Fruit fly (Drosophila melanogaster) whole organism, embryonic: ENCODE measurements around the gene Catsup.

Experiments used
- Ada2b ChIP-seq: fragments of 200-800 bp; sonication (Bioruptor generic); IDR thresholded peaks from 2 replicates; pipeline ENCODE4 v1.3.6; 2022; ENCODE audit warnings: missing biosample characterization, missing genetic modification characterization
- Aef1 ChIP-seq: fragments of 200-800 bp; sonication (Bioruptor generic); IDR thresholded peaks from 3 replicates; pipeline ENCODE4 v1.3.6; 2022; ENCODE audit warnings: missing biosample characterization, missing genetic modification characterization
- Atf3 ChIP-seq: fragments of 200-800 bp; sonication (Bioruptor generic); optimal IDR thresholded peaks from 3 replicates; lab custom pipeline; 2016; ENCODE audit warnings: missing biosample characterization, missing genetic modification characterization
- Awh ChIP-seq: fragments of 200-800 bp; sonication (Bioruptor generic); IDR thresholded peaks from 2 replicates; pipeline ENCODE4, ENCODE4 v1.3.6; 2022; ENCODE audit warnings: missing biosample characterization, missing genetic modification characterization
- B-H1 ChIP-seq: fragments of 200-800 bp; sonication (Bioruptor generic); IDR thresholded peaks from 3 replicates; pipeline ENCODE4 v1.3.6; 2022; ENCODE audit warnings: missing biosample characterization, missing genetic modification characterization
- Bdp1 ChIP-seq: fragments of 200-800 bp; sonication (Bioruptor generic); optimal IDR thresholded peaks from 3 replicates; lab custom pipeline; 2016; ENCODE audit warnings: missing biosample characterization, missing genetic modification characterization
- Blimp-1 ChIP-seq: fragments of 200-800 bp; sonication (Bioruptor generic); optimal IDR thresholded peaks from 3 replicates; lab custom pipeline; 2018; ENCODE audit warnings: missing biosample characterization, missing genetic modification characterization, mild to moderate bottlenecking, moderate library complexity, missing genetic modification reagents
- CG10267 ChIP-seq: fragments of 200-800 bp; sonication (Bioruptor generic); optimal IDR thresholded peaks from 2 replicates; lab custom pipeline; 2018; ENCODE audit warnings: missing biosample characterization, mild to moderate bottlenecking, missing genetic modification characterization, moderate library complexity
- CG10274 ChIP-seq: fragments of 200-800 bp; sonication (Bioruptor generic); optimal IDR thresholded peaks from 3 replicates; lab custom pipeline; 2017; ENCODE audit warnings: missing biosample characterization, mild to moderate bottlenecking, missing genetic modification characterization
- CG10321 ChIP-seq: fragments of 200-800 bp; sonication (Bioruptor generic); IDR thresholded peaks from 2 replicates; pipeline ENCODE4 v1.3.6; 2022; ENCODE audit warnings: missing biosample characterization, missing genetic modification characterization
- CG14965 ChIP-seq: fragments of 200-800 bp; sonication (Bioruptor generic); optimal IDR thresholded peaks from 2 replicates; lab custom pipeline; 2016; ENCODE audit warnings: missing biosample characterization, missing genetic modification characterization, borderline replicate concordance
- CG16815 ChIP-seq: fragments of 200-800 bp; sonication (Bioruptor generic); optimal IDR thresholded peaks from 3 replicates; lab custom pipeline; 2017; ENCODE audit warnings: missing biosample characterization, mild to moderate bottlenecking, missing genetic modification characterization
- CG30431 ChIP-seq: fragments of 200-800 bp; sonication (Bioruptor generic); optimal IDR thresholded peaks from 2 replicates; lab custom pipeline; 2017; ENCODE audit warnings: missing biosample characterization, missing genetic modification characterization
- CG32772 ChIP-seq: fragments of 200-800 bp; sonication (Bioruptor generic); IDR thresholded peaks from 2 replicates; pipeline ENCODE4 v1.3.6; 2022; ENCODE audit warnings: missing biosample characterization, missing genetic modification characterization
- CG3995 ChIP-seq: fragments of 200-800 bp; sonication (Bioruptor generic); optimal IDR thresholded peaks from 3 replicates; lab custom pipeline; 2016; ENCODE audit warnings: missing biosample characterization, missing genetic modification characterization
- CG8281 ChIP-seq: fragments of 200-800 bp; sonication (Bioruptor generic); optimal IDR thresholded peaks from 2 replicates; lab custom pipeline; 2018; ENCODE audit warnings: missing biosample characterization, mild to moderate bottlenecking, missing genetic modification characterization, moderate library complexity
- CG9817 ChIP-seq: fragments of 200-800 bp; sonication (Bioruptor generic); optimal IDR thresholded peaks from 2 replicates; lab custom pipeline; 2018; ENCODE audit warnings: missing biosample characterization, mild to moderate bottlenecking, missing genetic modification characterization, moderate library complexity
- CrebB ChIP-seq: fragments of 200-800 bp; sonication (Bioruptor generic); optimal IDR thresholded peaks from 3 replicates; lab custom pipeline; 2018; ENCODE audit warnings: missing biosample characterization, mild to moderate bottlenecking, missing genetic modification characterization
- D ChIP-seq, 2 experiments: fragments of 200-800 bp in 1 of 2; fragments of >200 bp in 1 of 2; sonication (Bioruptor generic) in 1 of 2; optimal IDR thresholded peaks; 2 replicates in 1 of 2; 3 replicates in 1 of 2; lab custom pipeline; 2017; ENCODE audit warnings: mild to moderate bottlenecking in 1 of 2, missing biosample characterization in 1 of 2, missing genetic modification characterization in 1 of 2, missing genetic modification reagents in 1 of 2
- Deaf1 ChIP-seq: fragments of 200-800 bp; optimal IDR thresholded peaks from 3 replicates; lab custom pipeline; 2019; ENCODE audit warnings: missing biosample characterization, mild to moderate bottlenecking, missing genetic modification characterization, moderate library complexity
- Dfd ChIP-seq, 2 experiments: fragments of >200 bp; optimal IDR thresholded peaks; 2 replicates each; lab custom pipeline; 2017; ENCODE audit warnings: missing biosample characterization in 2 of 2, missing genetic modification characterization in 2 of 2
- Dip2 ChIP-seq: fragments of 200-800 bp; sonication (Bioruptor generic); IDR thresholded peaks from 2 replicates; pipeline ENCODE4 v1.3.6; 2022; ENCODE audit warnings: missing biosample characterization, missing genetic modification characterization
- ERR ChIP-seq: fragments of 200-800 bp; sonication (Bioruptor generic); optimal IDR thresholded peaks from 2 replicates; lab custom pipeline; 2016; ENCODE audit warnings: missing biosample characterization, missing genetic modification characterization
- Fer1 ChIP-seq: fragments of 200-800 bp; sonication (Bioruptor generic); optimal IDR thresholded peaks from 2 replicates; lab custom pipeline; 2017; ENCODE audit warnings: missing biosample characterization, mild to moderate bottlenecking, missing genetic modification characterization
- Hand ChIP-seq: fragments of 200-800 bp; sonication (Bioruptor generic); optimal IDR thresholded peaks from 2 replicates; lab custom pipeline; 2017; ENCODE audit warnings: mild to moderate bottlenecking, missing biosample characterization, missing genetic modification reagents, missing genetic modification characterization
- Hr39 ChIP-seq: fragments of >200 bp; optimal IDR thresholded peaks from 2 replicates; lab custom pipeline; 2017
- Mad ChIP-seq: fragments of 200-800 bp; sonication (Bioruptor generic); optimal IDR thresholded peaks from 2 replicates; lab custom pipeline; 2016; ENCODE audit warnings: missing biosample characterization, missing genetic modification characterization
- Pdp1 ChIP-seq, 2 experiments: fragments of 200-800 bp; sonication (Bioruptor generic); optimal IDR thresholded peaks; 3 replicates each; lab custom pipeline; 2016; ENCODE audit warnings: missing biosample characterization in 2 of 2, missing genetic modification characterization in 2 of 2, mild to moderate bottlenecking in 1 of 2, moderate library complexity in 1 of 2
- bsh ChIP-seq, 2 experiments: fragments of 200-800 bp; sonication (Bioruptor generic); optimal IDR thresholded peaks; 2 replicates each; lab custom pipeline; 2017 to 2018; ENCODE audit warnings: mild to moderate bottlenecking in 2 of 2, missing biosample characterization in 2 of 2, missing genetic modification characterization in 2 of 2, moderate library complexity in 1 of 2
- chinmo ChIP-seq: fragments of 200-800 bp; sonication (Bioruptor generic); IDR thresholded peaks from 4 replicates; pipeline ENCODE4 v1.3.6; 2022; ENCODE audit warnings: missing biosample characterization, missing genetic modification characterization; ENCODE audit not compliant: partially characterized antibody
- corto ChIP-seq: fragments of 200-800 bp; sonication (Bioruptor generic); optimal IDR thresholded peaks from 2 replicates; lab custom pipeline; 2016; ENCODE audit warnings: missing biosample characterization, mild to moderate bottlenecking, missing genetic modification characterization, moderate library complexity
- crol ChIP-seq: fragments of 200-800 bp; sonication (Bioruptor generic); IDR thresholded peaks from 2 replicates; pipeline ENCODE4 v1.3.6; 2022; ENCODE audit warnings: missing biosample characterization, missing genetic modification characterization
- dan ChIP-seq: fragments of 200-800 bp; sonication (Bioruptor generic); IDR thresholded peaks from 2 replicates; pipeline ENCODE4 v1.3.6; 2022; ENCODE audit warnings: missing biosample characterization, missing genetic modification characterization
- emc ChIP-seq: fragments of 200-800 bp; sonication (Bioruptor generic); optimal IDR thresholded peaks from 2 replicates; lab custom pipeline; 2016; ENCODE audit warnings: missing biosample characterization, missing genetic modification characterization
- gce ChIP-seq: fragments of 200-800 bp; sonication (Bioruptor generic); IDR thresholded peaks from 3 replicates; pipeline ENCODE4 v1.3.6; 2022; ENCODE audit warnings: missing biosample characterization, missing genetic modification characterization
- gcm ChIP-seq: fragments of 200-800 bp; sonication (Bioruptor generic); optimal IDR thresholded peaks from 2 replicates; lab custom pipeline; 2019; ENCODE audit warnings: missing biosample characterization, mild to moderate bottlenecking, missing genetic modification characterization, moderate library complexity
- gcm2 ChIP-seq: fragments of 200-800 bp; sonication (Bioruptor generic); optimal IDR thresholded peaks from 2 replicates; lab custom pipeline; 2016; ENCODE audit warnings: missing biosample characterization, missing genetic modification characterization
- knrl ChIP-seq: fragments of 200-800 bp; sonication (Bioruptor generic); IDR thresholded peaks from 3 replicates; pipeline ENCODE4 v1.3.6; 2022; ENCODE audit warnings: missing biosample characterization, missing genetic modification characterization; ENCODE audit not compliant: partially characterized antibody
- lab ChIP-seq: fragments of 200-800 bp; sonication (Bioruptor generic); optimal IDR thresholded peaks from 3 replicates; lab custom pipeline; 2017; ENCODE audit warnings: missing biosample characterization, missing genetic modification characterization, mild to moderate bottlenecking, moderate library complexity, missing genetic modification reagents
- psq ChIP-seq: fragments of 200-800 bp; sonication (Bioruptor generic); optimal IDR thresholded peaks from 2 replicates; lab custom pipeline; 2017; ENCODE audit warnings: missing biosample characterization, missing genetic modification characterization
- pum ChIP-seq: fragments of 200-800 bp; sonication (Bioruptor generic); optimal IDR thresholded peaks from 2 replicates; lab custom pipeline; 2016; ENCODE audit warnings: missing biosample characterization, missing genetic modification characterization
- sc ChIP-seq, 3 experiments: fragments of >200 bp in 2 of 3; fragments of 200-800 bp in 1 of 3; sonication (Bioruptor generic) in 1 of 3; optimal IDR thresholded peaks; 2 replicates in 2 of 3; 3 replicates in 1 of 3; lab custom pipeline; 2017; ENCODE audit warnings: mild to moderate bottlenecking in 1 of 3, missing biosample characterization in 1 of 3, missing genetic modification characterization in 1 of 3, missing genetic modification reagents in 1 of 3
- schlank ChIP-seq: fragments of 200-800 bp; sonication (Bioruptor generic); optimal IDR thresholded peaks from 2 replicates; lab custom pipeline; 2018; ENCODE audit warnings: missing biosample characterization, mild to moderate bottlenecking, missing genetic modification characterization
- sens ChIP-seq: fragments of 200-800 bp; sonication (Bioruptor generic); peaks from one replicate; lab custom pipeline; 2016; ENCODE audit warnings: missing biosample characterization, missing genetic modification characterization
- sens-2 ChIP-seq: fragments of 200-800 bp; sonication (Bioruptor generic); IDR thresholded peaks from 2 replicates; pipeline ENCODE4 v1.3.6; 2022; ENCODE audit warnings: missing biosample characterization, missing genetic modification characterization
- sim ChIP-seq: fragments of 200-800 bp; sonication (Bioruptor generic); IDR thresholded peaks from 2 replicates; pipeline ENCODE4 v1.3.6; 2022; ENCODE audit warnings: missing biosample characterization, missing genetic modification characterization
- sob ChIP-seq: fragments of 200-800 bp; sonication (Bioruptor generic); IDR thresholded peaks from 2 replicates; pipeline ENCODE4 v1.3.6; 2022; ENCODE audit warnings: missing biosample characterization, missing genetic modification characterization
- twi ChIP-seq: fragments of 200-800 bp; optimal IDR thresholded peaks from 2 replicates; lab custom pipeline; 2019; ENCODE audit warnings: missing biosample characterization, mild to moderate bottlenecking, missing genetic modification characterization, moderate library complexity
- vfl ChIP-seq: fragments of 200-800 bp; sonication (Bioruptor generic); optimal IDR thresholded peaks from 2 replicates; lab custom pipeline; 2016; ENCODE audit warnings: missing biosample characterization, missing genetic modification characterization
- vvl ChIP-seq: fragments of 200-800 bp; sonication (Bioruptor generic); IDR thresholded peaks from 2 replicates; pipeline ENCODE4 v1.3.6; 2022; ENCODE audit warnings: missing biosample characterization, missing genetic modification characterization

Catsup gene

DNA sequence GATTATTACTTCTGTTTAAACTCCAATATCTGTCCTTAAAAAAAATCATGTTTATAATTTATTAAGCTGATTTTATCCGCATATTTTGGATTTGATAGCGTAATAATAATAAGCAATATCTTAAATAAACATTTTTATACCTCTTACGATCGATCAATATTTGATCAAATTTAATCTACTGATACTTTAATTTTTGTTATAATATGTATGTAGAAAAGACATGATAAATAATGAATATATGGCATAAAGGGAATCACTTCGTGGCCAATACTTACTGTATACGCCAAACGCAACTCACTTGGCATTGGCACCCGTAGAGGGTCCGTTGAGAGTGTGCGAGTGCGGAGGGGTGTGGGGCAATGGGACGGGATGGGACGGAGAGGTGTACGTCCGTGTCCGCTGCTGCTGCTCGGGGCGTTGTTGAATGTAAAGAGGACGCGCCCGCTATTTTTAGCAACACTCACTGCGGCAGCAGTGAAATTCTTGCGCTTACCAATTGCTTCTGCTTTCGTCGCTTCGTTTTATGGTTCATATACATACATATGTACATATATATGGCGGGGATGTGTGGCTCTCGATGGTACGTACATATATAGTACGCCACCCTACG is 5.5 kb upstream of the Catsup start (continued):
- TF ChIP-seq Blimp-1 (GFP tag; lab: Kevin White, UChicago), result no peak
- TF ChIP-seq Hand (GFP tag; lab: Kevin White, UChicago), result no peak
- 0 out of 4 replicates have a peak, but pooled peaks have one; percentile 48 for TF ChIP-seq chinmo (GFP tag; lab: Robert Waterston, UW)
- TF ChIP-seq Dip2 (GFP tag; lab: Robert Waterston, UW), result no peak
- no peak for TF ChIP-seq CG16815 (GFP tag; lab: Kevin White, UChicago)
- no peak for TF ChIP-seq CG3995 (GFP tag; lab: Kevin White, UChicago)
- TF ChIP-seq sob (GFP tag; lab: Robert Waterston, UW), result no peak
- TF ChIP-seq knrl (GFP tag; lab: Robert Waterston, UW), result no peak
- TF ChIP-seq Mad (GFP tag; lab: Kevin White, UChicago), result no peak
- TF ChIP-seq Pdp1 (GFP tag; optimal IDR thresholded peaks at IDR 0.05; lab: Kevin White, UChicago), result no peak
- peak; percentile 10 for TF ChIP-seq Fer1
- no peak for TF ChIP-seq Ada2b
- peak; percentile 90 for TF ChIP-seq crol (GFP tag; lab: Robert Waterston, UW)
- no peak for TF ChIP-seq CG8281 (tag; lab: Kevin White, UChicago)
- no peak for TF ChIP-seq CG14965 (GFP tag; lab: Kevin White, UChicago)
- TF ChIP-seq CG32772 (GFP tag; lab: Robert Waterston, UW), result no peak
- TF ChIP-seq CG10274 (GFP tag; lab: Kevin White, UChicago), result no peak
- no peak for TF ChIP-seq vvl
- TF ChIP-seq CG10267, result no peak
- TF ChIP-seq Awh (GFP tag; lab: Robert Waterston, UW), result no peak
- TF ChIP-seq Aef1 (GFP tag; lab: Robert Waterston, UW), result no peak
- TF ChIP-seq vfl (GFP tag; lab: Kevin White, UChicago), result no peak
- no peak for TF ChIP-seq CG30431 (GFP tag; lab: Kevin White, UChicago)
- no peak for TF ChIP-seq pum (GFP tag; lab: Kevin White, UChicago)
- TF ChIP-seq gce (GFP tag; lab: Robert Waterston, UW), result no peak
- TF ChIP-seq CG9817 (tag; lab: Kevin White, UChicago), result no peak
- TF ChIP-seq Bdp1 (GFP tag; lab: Kevin White, UChicago), result no peak
- no peak for TF ChIP-seq psq (GFP tag; lab: Kevin White, UChicago)
- no peak for TF ChIP-seq sens-2 (GFP tag; lab: Robert Waterston, UW)
- TF ChIP-seq twi (tag; lab: Kevin White, UChicago), result no peak
- TF ChIP-seq bsh (GFP tag; optimal IDR thresholded peaks at IDR 0.05; lab: Kevin White, UChicago), result no peak
- TF ChIP-seq lab (GFP tag; lab: Kevin White, UChicago), result no peak
- TF ChIP-seq Hr39 (lab: Kevin White, UChicago), result no peak
- TF ChIP-seq B-H1 (GFP tag; lab: Robert Waterston, UW), result no peak
- no peak for TF ChIP-seq gcm2 (GFP tag; lab: Kevin White, UChicago)
- no peak for TF ChIP-seq corto (GFP tag; lab: Kevin White, UChicago)
- TF ChIP-seq Deaf1 (tag; lab: Kevin White, UChicago), result no peak
- TF ChIP-seq Dfd (GFP tag; optimal IDR thresholded peaks at IDR 0.05; lab: Kevin White, UChicago), result no peak
- no peak for TF ChIP-seq CG10321
- TF ChIP-seq sens (GFP tag; lab: Kevin White, UChicago), result peak; percentile 81
- TF ChIP-seq sc (optimal IDR thresholded peaks at IDR 0.05; lab: Kevin White, UChicago), result no peak
- no peak for TF ChIP-seq sc (GFP tag; optimal IDR thresholded peaks at IDR 0.05; lab: Kevin White, UChicago)
- no peak for TF ChIP-seq Atf3 (GFP tag; lab: Kevin White, UChicago)
- TF ChIP-seq CrebB (tag; lab: Kevin White, UChicago), result no peak
- TF ChIP-seq schlank, result no peak
- TF ChIP-seq dan, result no peak
- no peak for TF ChIP-seq ERR (GFP tag; lab: Kevin White, UChicago)
- no peak for TF ChIP-seq emc (GFP tag; lab: Kevin White, UChicago)
- TF ChIP-seq gcm (GFP tag; lab: Kevin White, UChicago), result no peak
- TF ChIP-seq D (optimal IDR thresholded peaks at IDR 0.05; lab: Kevin White, UChicago), result no peak
- TF ChIP-seq D (GFP tag; optimal IDR thresholded peaks at IDR 0.05; lab: Kevin White, UChicago), result no peak
- no peak for TF ChIP-seq sim (GFP tag; lab: Robert Waterston, UW)
